Worm (Caenorhabditis elegans) whole organism, midembryonic: ENCODE measurements around the gene Y71H2AM.25.

Experiments
- T22C8.4 ChIP-seq: fragments of 200-800 bp; sonication (Bioruptor generic); IDR thresholded peaks from 2 replicates; pipeline ENCODE4 v1.3.6; 2022; ENCODE audit warnings: missing genetic modification characterization, missing compliant biosample characterization
- cog-1 ChIP-seq: sonication (generic microtip); optimal IDR thresholded peaks from 2 replicates; lab custom pipeline; 2016; ENCODE audit warnings: missing genetic modification characterization, missing compliant biosample characterization
- flt-1 ChIP-seq: fragments of 200-800 bp; sonication (Bioruptor generic); IDR thresholded peaks from 2 replicates; pipeline ENCODE4 v1.3.6; 2022; ENCODE audit warnings: missing genetic modification characterization, missing compliant biosample characterization
- klf-2 ChIP-seq: fragments of 200-800 bp; sonication (Bioruptor generic); conservative IDR thresholded peaks from 2 replicates; pipeline ENCODE4 v1.3.6; 2022; ENCODE audit warnings: missing genetic modification reagents, missing genetic modification characterization, missing compliant biosample characterization
- med-1 ChIP-seq: sonication (generic microtip); optimal IDR thresholded peaks from 2 replicates; lab custom pipeline; 2017; ENCODE audit warnings: missing genetic modification characterization, mild to moderate bottlenecking, missing compliant biosample characterization, antibody characterized with exemption, missing genetic modification reagents; ENCODE audit not compliant: insufficient read depth
- ref-1 ChIP-seq: fragments of 200-800 bp; sonication (Bioruptor generic); conservative IDR thresholded peaks from 2 replicates; pipeline ENCODE4 v1.3.6; 2022; ENCODE audit warnings: missing genetic modification reagents, missing genetic modification characterization, missing compliant biosample characterization
- tab-1 ChIP-seq: fragments of 200-800 bp; sonication (Bioruptor generic); IDR thresholded peaks from 2 replicates; pipeline ENCODE4 v1.3.6; 2022; ENCODE audit warnings: missing genetic modification characterization, missing compliant biosample characterization
- ztf-23 ChIP-seq: fragments of 200-800 bp; sonication (Bioruptor generic); IDR thresholded peaks from 2 replicates; pipeline ENCODE4 v1.3.6; 2022; ENCODE audit warnings: missing genetic modification reagents, missing genetic modification characterization, missing compliant biosample characterization
- ztf-29 ChIP-seq: fragments of 200-800 bp; sonication (Bioruptor generic); IDR thresholded peaks from 2 replicates; pipeline ENCODE4 v1.3.6; 2022; ENCODE audit warnings: missing genetic modification reagents, missing genetic modification characterization, missing compliant biosample characterization

DNA sequence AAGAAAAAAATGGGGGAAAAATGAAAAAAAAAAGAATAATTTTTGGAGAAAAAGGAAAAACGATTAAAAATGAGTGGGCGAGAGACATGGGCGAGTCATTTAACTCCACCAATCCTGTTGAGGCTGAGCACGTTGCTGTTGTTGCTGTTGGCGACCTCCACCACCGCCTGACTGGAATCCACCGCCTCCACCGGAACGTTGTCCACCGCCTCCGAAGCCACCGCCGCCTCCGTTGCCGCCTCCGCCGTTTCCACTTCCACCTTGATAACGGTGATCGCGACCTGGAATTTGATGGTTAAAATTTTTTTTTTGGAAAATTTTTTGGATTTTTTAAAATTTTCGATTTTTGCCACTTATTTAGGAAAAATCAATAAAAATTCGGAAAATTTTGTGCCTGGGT lies 31.5 kb upstream of the Y71H2AM.25 start:
- TF ChIP-seq ztf-29 (GFP tag; lab: Robert Waterston, UW) (no peak), med-1 (GFP tag; lab: Kevin White, UChicago) (no peak), ref-1 (GFP tag; lab: Robert Waterston, UW) (no peak), flt-1 (no peak), cog-1 (tag; lab: Kevin White, UChicago) (no peak), tab-1 (GFP tag; lab: Robert Waterston, UW) (no peak), ztf-23 (GFP tag; lab: Robert Waterston, UW) (no peak), T22C8.4 (no peak), klf-2 (no peak)
